Worm (Caenorhabditis elegans) whole organism, midembryonic: ENCODE data around the gene F13E6.2.

Experiments
- T22C8.4 ChIP-seq: fragments of 200-800 bp; sonication (Bioruptor generic); IDR thresholded peaks from 2 replicates; pipeline ENCODE4 v1.3.6; 2022; ENCODE audit warnings: missing genetic modification characterization, missing compliant biosample characterization
- flt-1 ChIP-seq: fragments of 200-800 bp; sonication (Bioruptor generic); IDR thresholded peaks from 2 replicates; pipeline ENCODE4 v1.3.6; 2022; ENCODE audit warnings: missing genetic modification characterization, missing compliant biosample characterization
- med-1 ChIP-seq: sonication (generic microtip); optimal IDR thresholded peaks from 2 replicates; lab custom pipeline; 2017; ENCODE audit warnings: missing genetic modification characterization, mild to moderate bottlenecking, missing compliant biosample characterization, antibody characterized with exemption, missing genetic modification reagents; ENCODE audit not compliant: insufficient read depth
- ref-1 ChIP-seq: fragments of 200-800 bp; sonication (Bioruptor generic); conservative IDR thresholded peaks from 2 replicates; pipeline ENCODE4 v1.3.6; 2022; ENCODE audit warnings: missing genetic modification reagents, missing genetic modification characterization, missing compliant biosample characterization
- tab-1 ChIP-seq: fragments of 200-800 bp; sonication (Bioruptor generic); IDR thresholded peaks from 2 replicates; pipeline ENCODE4 v1.3.6; 2022; ENCODE audit warnings: missing genetic modification characterization, missing compliant biosample characterization
- ztf-29 ChIP-seq: fragments of 200-800 bp; sonication (Bioruptor generic); IDR thresholded peaks from 2 replicates; pipeline ENCODE4 v1.3.6; 2022; ENCODE audit warnings: missing genetic modification reagents, missing genetic modification characterization, missing compliant biosample characterization

- TF ChIP-seq ztf-29 (GFP tag; lab: Robert Waterston, UW) (no peak), med-1 (no peak), flt-1 (GFP tag; lab: Robert Waterston, UW) (no peak), T22C8.4 (GFP tag; lab: Robert Waterston, UW) (no peak), ref-1 (GFP tag; lab: Robert Waterston, UW) (no peak), tab-1 (no peak)
Measured at ce11 chrX:10688311-10688710, 14.2 kb upstream of the F13E6.2 start.
